Worm (Caenorhabditis elegans) whole organism, L4 larva: ENCODE measurements around the gene F17C8.6.

Source experiments
- aha-1 ChIP-seq: fragments of 150-350 bp; peaks from one replicate; lab custom pipeline; 2014; ENCODE audit warnings: missing biosample characterization, missing genetic modification characterization
- ceh-44 ChIP-seq: fragments of 200-800 bp; sonication (Bioruptor generic); IDR thresholded peaks from 2 replicates; pipeline ENCODE4 v1.3.6; 2022; ENCODE audit warnings: missing genetic modification reagents, missing genetic modification characterization, missing compliant biosample characterization
- cey-2 ChIP-seq: sonication (generic microtip); optimal IDR thresholded peaks from 3 replicates; lab custom pipeline; 2017; ENCODE audit warnings: missing genetic modification characterization, mild to moderate bottlenecking, missing compliant biosample characterization, antibody characterized with exemption, borderline replicate concordance; ENCODE audit not compliant: insufficient read depth
- ctbp-1 ChIP-seq: fragments of 200-800 bp; sonication (Bioruptor generic); IDR thresholded peaks from 2 replicates; pipeline ENCODE4 v1.3.6; 2022; ENCODE audit warnings: missing genetic modification reagents, missing genetic modification characterization, missing compliant biosample characterization
- daf-12 ChIP-seq: fragments of 150-350 bp; optimal IDR thresholded peaks from 2 replicates; lab custom pipeline; 2014; ENCODE audit warnings: missing biosample characterization, missing genetic modification reagents, missing genetic modification characterization
- daf-16 ChIP-seq, 3 experiments: sonication (generic microtip); optimal IDR thresholded peaks; 2 replicates each; lab custom pipeline; 2016 to 2017; ENCODE audit warnings: missing genetic modification characterization in 3 of 3, missing genetic modification reagents in 3 of 3, mild to moderate bottlenecking in 2 of 3, missing compliant biosample characterization in 2 of 3, missing biosample characterization in 1 of 3, moderate library complexity in 1 of 3
- daf-8 ChIP-seq: fragments of 200-800 bp; sonication (Bioruptor generic); IDR thresholded peaks from 2 replicates; pipeline ENCODE4 v1.3.6; 2022; ENCODE audit warnings: missing genetic modification characterization, missing compliant biosample characterization
- dmd-9 ChIP-seq: fragments of 200-800 bp; sonication (Bioruptor generic); IDR thresholded peaks from 2 replicates; pipeline ENCODE4 v1.3.6; 2022; ENCODE audit warnings: missing genetic modification reagents, missing genetic modification characterization, missing compliant biosample characterization
- duxl-1 ChIP-seq: sonication (generic microtip); optimal IDR thresholded peaks from 2 replicates; lab custom pipeline; 2016; ENCODE audit warnings: mild to moderate bottlenecking, missing genetic modification characterization, moderate library complexity, missing compliant biosample characterization; ENCODE audit not compliant: poor library complexity
- dve-1 ChIP-seq: sonication (generic microtip); optimal IDR thresholded peaks from 2 replicates; lab custom pipeline; 2017; ENCODE audit warnings: antibody characterized with exemption, mild to moderate bottlenecking, missing genetic modification characterization, missing compliant biosample characterization; ENCODE audit not compliant: insufficient read depth
- fkh-10 ChIP-seq: fragments of 150-350 bp; optimal IDR thresholded peaks from 2 replicates; lab custom pipeline; 2014; ENCODE audit warnings: missing biosample characterization, missing genetic modification reagents, missing genetic modification characterization
- hmg-1.1 ChIP-seq: fragments of 200-800 bp; sonication (Bioruptor generic); IDR thresholded peaks from 2 replicates; pipeline ENCODE4 v1.3.6; 2022; ENCODE audit warnings: missing genetic modification reagents, missing genetic modification characterization, missing compliant biosample characterization
- jun-1 ChIP-seq: fragments of 150-350 bp; optimal IDR thresholded peaks from 2 replicates; lab custom pipeline; 2014; ENCODE audit warnings: missing biosample characterization, missing genetic modification reagents, missing genetic modification characterization
- lin-1 ChIP-seq: fragments of 200-800 bp; sonication (Bioruptor generic); IDR thresholded peaks from 2 replicates; pipeline ENCODE4 v1.3.6; 2022; ENCODE audit warnings: missing genetic modification reagents, missing genetic modification characterization, missing compliant biosample characterization
- lin-29 ChIP-seq: fragments of 200-800 bp; sonication (Bioruptor generic); IDR thresholded peaks from 2 replicates; pipeline ENCODE4 v1.3.6; 2022; ENCODE audit warnings: missing genetic modification reagents, missing genetic modification characterization, missing compliant biosample characterization
- madf-9 ChIP-seq: fragments of 200-800 bp; sonication (Bioruptor generic); conservative IDR thresholded peaks from 2 replicates; pipeline ENCODE4 v1.3.6; 2022; ENCODE audit warnings: missing genetic modification reagents, missing genetic modification characterization, missing compliant biosample characterization
- mxl-3 ChIP-seq: fragments of 200-800 bp; sonication (Bioruptor generic); optimal IDR thresholded peaks from 2 replicates; lab custom pipeline; 2018; ENCODE audit warnings: mild to moderate bottlenecking, missing genetic modification characterization, missing compliant biosample characterization
- nhr-10 ChIP-seq: fragments of 150-350 bp; optimal IDR thresholded peaks from 2 replicates; lab custom pipeline; 2014; ENCODE audit warnings: missing biosample characterization, missing genetic modification characterization
- nhr-11 ChIP-seq: fragments of 150-350 bp; optimal IDR thresholded peaks from 2 replicates; lab custom pipeline; 2014; ENCODE audit warnings: missing biosample characterization, missing genetic modification characterization
- nhr-111 ChIP-seq: fragments of 200-800 bp; sonication (Bioruptor generic); optimal IDR thresholded peaks from 2 replicates; lab custom pipeline; 2018; ENCODE audit warnings: mild to moderate bottlenecking, missing genetic modification characterization, missing compliant biosample characterization
- nhr-237 ChIP-seq: sonication (generic microtip); optimal IDR thresholded peaks from 2 replicates; lab custom pipeline; 2017; ENCODE audit warnings: missing biosample characterization, missing genetic modification characterization
- nhr-28 ChIP-seq: fragments of 150-350 bp; optimal IDR thresholded peaks from 2 replicates; lab custom pipeline; 2014; ENCODE audit warnings: missing biosample characterization, missing genetic modification characterization
- nhr-48 ChIP-seq: sonication (generic microtip); optimal IDR thresholded peaks from 2 replicates; lab custom pipeline; 2016; ENCODE audit warnings: mild to moderate bottlenecking, missing genetic modification characterization, missing compliant biosample characterization
- nhr-6 ChIP-seq: fragments of 150-350 bp; optimal IDR thresholded peaks from 2 replicates; lab custom pipeline; 2014; ENCODE audit warnings: missing biosample characterization, missing genetic modification characterization
- nhr-77 ChIP-seq: fragments of 150-350 bp; optimal IDR thresholded peaks from 2 replicates; lab custom pipeline; 2014; ENCODE audit warnings: missing biosample characterization, missing genetic modification characterization
- pha-4 ChIP-seq, 2 experiments: fragments of 150-350 bp in 1 of 2; fragments of 200-800 bp in 1 of 2; sonication (Bioruptor generic) in 1 of 2; IDR thresholded peaks in 1 of 2; optimal IDR thresholded peaks in 1 of 2; 2 replicates each; pipeline versions ENCODE4 v1.3.6 to Lab custom; 2014 to 2022; ENCODE audit warnings: missing genetic modification characterization in 2 of 2, missing genetic modification reagents in 2 of 2, missing biosample characterization in 1 of 2, missing compliant biosample characterization in 1 of 2
- set-16 ChIP-seq: fragments of 200-800 bp; sonication (Bioruptor generic); IDR thresholded peaks from 2 replicates; pipeline ENCODE4 v1.3.6; 2022; ENCODE audit warnings: missing genetic modification reagents, missing genetic modification characterization, missing compliant biosample characterization
- snpc-4 ChIP-seq: fragments of 150-350 bp; optimal IDR thresholded peaks from 2 replicates; lab custom pipeline; 2014; ENCODE audit warnings: missing biosample characterization, missing genetic modification characterization
- unc-130 ChIP-seq: sonication (generic microtip); optimal IDR thresholded peaks from 2 replicates; lab custom pipeline; 2016; ENCODE audit warnings: missing genetic modification reagents, missing genetic modification characterization, missing compliant biosample characterization
- unc-62 ChIP-seq, 3 experiments: fragments of 150-350 bp in 1 of 3; sonication (generic microtip); optimal IDR thresholded peaks in 2 of 3; peaks in 1 of 3; 1 replicate in 1 of 3; 2 replicates in 2 of 3; lab custom pipeline; 2014 to 2017; ENCODE audit warnings: missing biosample characterization in 3 of 3, missing genetic modification characterization in 3 of 3, missing genetic modification reagents in 3 of 3, missing genotype in 1 of 3
- ztf-7 ChIP-seq: fragments of 150-350 bp; optimal IDR thresholded peaks from 2 replicates; lab custom pipeline; 2014; ENCODE audit warnings: missing biosample characterization, missing genetic modification characterization

F17C8.6 gene

DNA sequence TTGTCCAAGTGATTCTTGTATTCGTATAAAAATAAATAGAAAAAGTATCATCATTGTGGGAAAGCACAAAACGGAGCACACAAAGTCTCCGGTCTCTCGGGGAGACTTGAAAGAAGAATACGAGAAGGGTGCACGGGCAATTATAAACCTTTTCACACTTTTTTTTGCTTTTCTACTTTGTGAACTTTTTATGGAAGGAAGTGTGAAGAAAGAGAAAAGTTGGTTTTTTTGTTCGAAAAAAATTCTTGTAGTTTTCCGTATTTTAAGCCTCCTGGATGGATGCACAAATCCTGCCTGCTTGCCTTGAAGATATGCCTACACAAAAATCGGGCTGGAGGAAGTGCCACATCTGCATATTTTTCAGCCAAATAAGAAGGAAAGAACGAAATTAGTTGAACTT is 32.2 kb upstream of the F17C8.6 start, which contains the start of gene B0393.7:
Gene B0393.7 (minus strand): TSS at position 101 of the 400 bp plus-strand sequence.
- TF ChIP-seq daf-16 (GFP tag; optimal IDR thresholded peaks at IDR 0.05; lab: Kevin White, UChicago) (no peak), daf-16 (tag; optimal IDR thresholded peaks at IDR 0.05; lab: Kevin White, UChicago) (peak; percentile 17), aha-1 (tag; lab: Kevin White, UChicago) (peak; percentile 88), dmd-9 (no peak), nhr-48 (tag; lab: Kevin White, UChicago) (no peak), nhr-77 (tag; lab: Kevin White, UChicago) (no peak), ctbp-1 (GFP tag; lab: Robert Waterston, UW) (no peak), unc-62 (GFP tag; optimal IDR thresholded peaks at IDR 0.05 in 1 of 2; lab: Kevin White, UChicago) (no peak), unc-62 (tag; optimal IDR thresholded peaks at IDR 0.05; lab: Kevin White, UChicago) (no peak), daf-12 (tag; lab: Kevin White, UChicago) (no peak)

DNA sequence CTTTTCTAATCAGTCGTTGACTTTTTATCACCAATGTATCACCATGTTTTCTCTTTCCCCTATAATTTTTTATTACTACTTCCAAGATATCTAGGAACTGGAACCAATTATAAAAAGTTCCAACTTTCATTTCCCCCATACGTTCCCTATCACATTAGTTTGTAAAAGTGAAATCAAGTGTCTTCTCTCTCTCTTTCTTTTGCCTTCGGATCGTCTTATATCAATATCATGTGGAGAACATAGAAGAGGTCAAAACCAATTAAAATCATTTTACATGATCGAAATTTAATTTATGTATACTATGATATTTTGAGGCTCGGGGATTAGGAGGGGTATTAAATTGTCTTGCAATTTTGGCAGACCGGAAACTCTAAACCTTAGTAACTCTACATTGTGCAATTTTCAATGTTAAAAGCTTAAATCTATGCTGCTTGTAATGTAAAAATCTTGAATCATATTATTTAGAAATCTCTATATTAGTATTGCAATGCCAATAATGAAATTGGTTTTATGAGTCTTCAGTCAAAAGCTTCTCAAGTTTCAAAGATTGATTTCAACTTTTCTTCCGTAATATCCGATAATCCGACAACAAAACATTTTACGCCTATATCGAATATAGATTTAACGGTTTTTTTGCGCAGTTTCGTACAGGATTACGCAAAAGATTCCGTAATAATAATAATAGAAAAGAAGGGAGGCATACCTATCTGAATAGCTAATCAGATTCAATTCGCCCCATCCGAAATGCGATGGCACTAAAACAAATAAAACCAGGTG is 22.2 kb upstream of the F17C8.6 start:
- TF ChIP-seq jun-1 (tag; lab: Kevin White, UChicago) (no peak), snpc-4 (tag; lab: Kevin White, UChicago) (no peak), unc-62 (GFP tag; optimal IDR thresholded peaks at IDR 0.05 in 1 of 2; lab: Kevin White, UChicago) (no peak), unc-62 (tag; optimal IDR thresholded peaks at IDR 0.05; lab: Kevin White, UChicago) (no peak), nhr-28 (tag; lab: Kevin White, UChicago) (no peak), aha-1 (tag; lab: Kevin White, UChicago) (peak; percentile 96)
- TF ChIP-seq, all 104 proteins: peak for 1

DNA sequence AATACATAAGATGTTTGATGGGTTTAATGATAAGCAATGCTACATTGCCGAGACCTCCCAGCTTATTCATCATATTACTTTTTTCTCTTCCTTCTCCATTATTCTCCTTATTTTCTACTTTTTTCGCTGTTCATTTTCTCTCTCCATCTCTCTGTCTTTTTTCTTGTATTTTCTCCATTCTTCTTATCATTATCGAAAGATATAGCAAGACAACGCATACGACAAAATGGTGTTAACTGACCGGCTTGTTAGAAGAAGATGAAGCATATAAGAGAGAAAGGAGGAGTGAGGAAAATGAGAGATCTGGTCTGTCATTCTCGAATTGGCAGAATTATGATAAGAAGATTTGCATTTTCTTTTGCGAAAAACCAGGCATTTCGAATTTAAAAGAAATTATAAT is 21.0 kb upstream of the F17C8.6 start:
- TF ChIP-seq nhr-10 (no peak), pha-4 (GFP tag; IDR thresholded peaks at IDR 0.05; lab: Robert Waterston, UW) (no peak), pha-4 (tag; optimal IDR thresholded peaks at IDR 0.05; lab: Kevin White, UChicago) (no peak), nhr-6 (tag; lab: Kevin White, UChicago) (no peak), cey-2 (no peak), daf-8 (GFP tag; lab: Robert Waterston, UW) (no peak), duxl-1 (tag; lab: Kevin White, UChicago) (no peak), fkh-10 (GFP tag; lab: Kevin White, UChicago) (no peak), unc-62 (GFP tag; optimal IDR thresholded peaks at IDR 0.05 in 1 of 2; lab: Kevin White, UChicago) (peak in 1 of 2 experiments; percentile 75), unc-62 (tag; optimal IDR thresholded peaks at IDR 0.05; lab: Kevin White, UChicago) (no peak), lin-1 (GFP tag; lab: Robert Waterston, UW) (no peak), mxl-3 (GFP tag; lab: Kevin White, UChicago) (peak; percentile 9), nhr-111 (GFP tag; lab: Kevin White, UChicago) (no peak), unc-130 (no peak), dve-1 (tag; lab: Kevin White, UChicago) (no peak), ceh-44 (GFP tag; lab: Robert Waterston, UW) (no peak), ztf-7 (tag; lab: Kevin White, UChicago) (no peak), nhr-28 (tag; lab: Kevin White, UChicago) (peak; percentile 47), nhr-237 (no peak), nhr-77 (tag; lab: Kevin White, UChicago) (no peak)

DNA sequence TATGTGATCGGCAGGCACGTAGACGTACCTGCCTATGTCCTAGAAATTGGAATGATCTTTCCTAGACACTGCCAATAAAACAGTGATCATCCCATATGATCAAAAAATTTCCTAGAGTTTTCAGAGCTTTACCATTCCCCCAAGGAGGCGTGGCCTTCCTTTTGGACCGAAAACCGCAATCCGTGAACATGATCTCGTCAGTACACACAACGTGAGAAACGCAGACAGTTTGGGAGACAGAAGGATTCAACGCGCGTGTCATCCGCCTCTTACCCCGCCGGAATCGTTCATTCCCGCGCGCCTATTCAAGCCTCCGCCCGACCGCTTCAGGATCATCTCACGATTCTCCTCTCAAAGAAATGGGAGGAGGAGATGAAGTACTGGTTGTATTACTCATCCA is 19.6 kb upstream of the F17C8.6 start, which contains the start of gene B0393.5:
Gene B0393.5 (plus strand): TSS at position 301 of the 400 bp plus-strand sequence.
- TF ChIP-seq lin-29 (GFP tag; lab: Robert Waterston, UW) (no peak), nhr-11 (tag; lab: Kevin White, UChicago) (no peak), mxl-3 (GFP tag; lab: Kevin White, UChicago) (peak; percentile 18), aha-1 (tag; lab: Kevin White, UChicago) (peak; percentile 4)

DNA sequence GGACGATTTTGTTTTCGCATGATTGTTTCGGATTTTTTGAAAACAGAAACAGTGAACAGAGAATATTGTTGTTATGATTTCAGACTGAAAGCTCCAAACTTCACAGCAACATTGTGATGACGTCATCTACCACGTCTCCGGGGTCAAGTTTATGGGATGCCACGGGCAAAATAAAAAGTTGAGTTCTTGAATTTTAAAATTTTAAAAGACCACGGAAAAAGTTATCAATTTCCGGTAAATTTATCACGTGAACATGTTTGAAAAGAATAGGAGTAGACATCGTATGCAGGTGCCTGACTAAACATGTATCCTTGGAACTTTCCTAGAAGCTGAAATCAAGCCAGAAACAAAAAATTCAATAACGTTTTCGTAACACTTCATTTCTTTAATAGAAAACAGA is 17.7 kb upstream of the F17C8.6 start, which contains the start of gene B0393.4:
Gene B0393.4 (minus strand): TSS at position 101 of the 400 bp plus-strand sequence.
- TF ChIP-seq hmg-1.1 (GFP tag; lab: Robert Waterston, UW) (no peak), madf-9 (GFP tag; lab: Robert Waterston, UW) (no peak), set-16 (GFP tag; lab: Robert Waterston, UW) (no peak)
